Fruit fly (Drosophila melanogaster) whole organism: ENCODE measurements around the gene CG14301.

ENCODE experiments used
- CG8478 ChIP-seq: fragments of >200 bp; optimal IDR thresholded peaks from 2 replicates; lab custom pipeline; 2018; ENCODE audit warnings: inconsistent platforms
- psq ChIP-seq: fragments of >200 bp; optimal IDR thresholded peaks from 2 replicates; lab custom pipeline; 2017

DNA sequence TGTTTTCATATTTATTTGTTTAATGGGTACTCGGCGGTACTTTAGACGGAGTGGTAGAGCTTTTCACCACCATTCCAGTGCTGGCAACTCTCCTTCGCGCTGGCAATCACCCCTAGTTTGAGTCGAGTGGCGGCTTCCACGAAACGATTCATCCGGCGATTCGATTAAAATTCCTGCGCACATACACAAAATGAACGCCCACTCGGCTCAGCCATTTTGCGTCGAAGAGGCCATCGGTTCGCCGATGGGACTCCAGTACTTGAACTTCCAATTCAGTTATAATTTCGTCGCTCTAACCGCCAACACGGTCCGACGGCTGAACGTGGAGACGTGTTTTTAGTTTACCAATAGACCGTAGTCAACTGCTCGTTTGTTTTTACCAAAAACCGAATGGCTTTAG, 39.1 kb upstream of the CG14301 start, which contains the start of the genes CG46318 and ChT:
- no peak for TF ChIP-seq CG8478 (lab: Kevin White, UChicago)
- TF ChIP-seq psq (lab: Kevin White, UChicago), result no peak
